Fruit fly (Drosophila melanogaster) Kc167 (cell line): Measurements from ENCODE around the gene CG13408.

ENCODE experiments used
- Myc ChIP-seq: fragments of >200 bp; optimal IDR thresholded peaks from 2 replicates; lab custom pipeline; 2017; ENCODE audit warnings: missing external identifiers
- Sin3A ChIP-seq: fragments of >200 bp; optimal IDR thresholded peaks from 2 replicates; lab custom pipeline; 2018; ENCODE audit warnings: missing external identifiers
- h ChIP-seq: fragments of >200 bp; optimal IDR thresholded peaks from 3 replicates; lab custom pipeline; 2018; ENCODE audit warnings: missing external identifiers
- insv ChIP-seq: fragments of >200 bp; optimal IDR thresholded peaks from 3 replicates; lab custom pipeline; 2018; ENCODE audit warnings: missing external identifiers
- psq ChIP-seq: fragments of >200 bp; optimal IDR thresholded peaks from 2 replicates; lab custom pipeline; 2017; ENCODE audit warnings: missing external identifiers
- ttk ChIP-seq: sonication (Bioruptor generic); optimal IDR thresholded peaks from 2 replicates; lab custom pipeline; 2017; ENCODE audit warnings: missing external identifiers

Gene CG13408

DNA sequence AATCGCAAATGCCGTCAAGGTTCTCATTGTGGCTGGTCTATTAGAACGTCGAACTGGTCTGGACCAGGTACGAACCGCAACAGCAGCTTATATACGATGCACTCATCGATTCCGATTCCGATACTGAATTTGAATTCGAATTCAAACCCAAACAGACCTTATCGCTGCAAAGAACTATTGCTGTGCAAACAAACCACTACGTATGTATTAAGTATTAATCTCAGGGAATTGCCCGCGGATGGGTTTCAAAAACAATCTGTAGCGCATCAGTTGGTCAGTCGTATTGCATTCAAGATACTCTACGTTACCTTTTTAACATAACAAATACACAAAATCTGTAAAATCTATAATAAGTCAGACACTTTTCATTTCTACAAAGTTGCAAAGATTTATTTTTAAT, 6.1 kb downstream of the CG13408 start, which contains the start of gene BomT3:
TSS of gene BomT3 (minus strand) at position 101 of the 400 bp plus-strand sequence.
- TF ChIP-seq psq (lab: Kevin White, UChicago) (no peak), ttk (lab: Kevin White, UChicago) (no peak), Sin3A (lab: Kevin White, UChicago) (no peak), h (lab: Kevin White, UChicago) (no peak), Myc (no peak), insv (lab: Kevin White, UChicago) (no peak)

DNA sequence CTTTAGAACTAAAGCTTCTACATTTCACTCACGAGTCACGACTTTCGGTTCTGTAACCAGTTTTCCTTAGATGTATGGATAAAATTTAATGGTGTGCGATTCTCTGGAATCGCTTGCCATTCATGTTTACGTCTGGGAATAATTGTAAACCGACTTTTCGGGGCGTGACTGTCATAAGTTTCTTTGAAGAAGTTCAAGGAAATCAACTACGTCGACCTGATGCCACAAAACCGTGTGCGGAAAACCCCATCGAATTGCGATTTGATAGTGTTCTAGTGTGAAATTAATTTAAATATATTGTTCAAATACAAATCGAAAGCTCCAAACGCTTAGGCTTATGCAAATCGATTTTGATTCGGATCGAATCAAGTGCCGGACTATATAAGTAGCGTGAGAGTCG, 6.6 kb downstream of the CG13408 start, which contains the start of gene BomBc3:
TSS of gene BomBc3 (plus strand) at position 301 of the 400 bp plus-strand sequence.
- TF ChIP-seq Sin3A (lab: Kevin White, UChicago): no peak
- TF ChIP-seq psq (lab: Kevin White, UChicago): no peak
- TF ChIP-seq Myc: no peak
- no peak for TF ChIP-seq insv (lab: Kevin White, UChicago)
- no peak for TF ChIP-seq h (lab: Kevin White, UChicago)
- TF ChIP-seq ttk (lab: Kevin White, UChicago): no peak

DNA sequence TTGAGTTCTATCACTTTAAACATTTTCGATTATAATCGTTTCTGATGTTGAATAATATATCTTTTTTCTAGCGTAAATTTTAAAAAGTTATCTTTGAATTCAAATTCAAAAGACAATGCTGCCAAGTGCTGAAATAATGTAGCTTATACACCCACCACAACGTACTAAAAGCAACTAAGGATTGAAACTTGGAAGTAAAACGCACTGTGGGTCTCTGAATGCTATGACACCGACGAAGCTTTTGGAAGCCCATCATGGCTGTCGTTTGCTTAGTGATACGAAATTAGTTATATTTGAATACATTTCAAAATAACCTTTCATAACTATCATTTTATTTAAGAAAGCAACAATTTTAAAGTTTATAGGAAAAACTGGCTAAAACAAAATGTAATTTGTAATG, 13.8 kb downstream of the CG13408 start:
- no peak for TF ChIP-seq h (lab: Kevin White, UChicago)
- TF ChIP-seq Myc: no peak
- no peak for TF ChIP-seq psq (lab: Kevin White, UChicago)
- no peak for TF ChIP-seq Sin3A (lab: Kevin White, UChicago)
- no peak for TF ChIP-seq insv (lab: Kevin White, UChicago)
- TF ChIP-seq ttk (lab: Kevin White, UChicago): no peak

DNA sequence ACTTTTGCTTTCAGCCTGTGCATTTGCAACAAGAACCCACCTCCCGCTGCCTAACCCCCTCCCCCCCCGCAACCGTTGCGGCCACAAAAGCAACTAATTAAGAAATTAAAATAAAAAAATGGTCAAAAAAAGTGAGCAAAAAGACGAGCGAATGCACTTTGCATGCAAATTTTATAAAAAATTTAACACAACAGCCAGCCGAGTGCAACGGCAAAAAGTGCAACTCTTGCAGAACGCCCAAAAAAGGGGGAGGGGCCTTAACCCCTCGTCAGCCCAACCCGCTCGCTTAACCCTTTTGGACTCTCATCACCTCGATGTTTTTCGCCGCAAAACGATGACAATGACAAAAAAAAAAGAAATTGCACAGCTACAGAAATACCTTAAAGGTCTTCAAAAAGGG, 16.7 kb downstream of the CG13408 start:
- TF ChIP-seq psq (lab: Kevin White, UChicago): no peak
- no peak for TF ChIP-seq h (lab: Kevin White, UChicago)
- TF ChIP-seq ttk (lab: Kevin White, UChicago): no peak
- no peak for TF ChIP-seq Myc
- no peak for TF ChIP-seq Sin3A (lab: Kevin White, UChicago)

DNA sequence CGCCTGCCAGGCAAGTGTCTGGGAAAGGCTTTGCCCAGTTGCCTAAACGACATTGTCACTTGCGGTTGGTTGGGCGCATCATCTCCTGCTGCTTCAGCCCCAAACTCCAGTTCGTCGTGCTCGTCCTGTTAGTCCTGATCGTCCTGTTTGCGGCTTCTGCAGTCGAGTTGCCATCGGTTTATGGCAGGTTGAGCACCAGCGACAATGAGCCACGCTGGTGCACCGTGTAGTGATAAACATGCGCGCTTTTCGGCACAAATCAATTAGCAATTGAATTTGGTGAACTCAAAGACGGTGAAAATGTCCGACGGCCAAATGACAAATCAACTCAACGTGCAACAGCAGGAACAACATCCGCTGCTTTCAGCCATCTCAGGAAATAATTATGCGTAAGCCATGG, 22.9 kb downstream of the CG13408 start, which contains the start of gene CG13407:
TSS of gene CG13407 (plus strand) at position 301 of the 400 bp plus-strand sequence.
- TF ChIP-seq psq (lab: Kevin White, UChicago): no peak

DNA sequence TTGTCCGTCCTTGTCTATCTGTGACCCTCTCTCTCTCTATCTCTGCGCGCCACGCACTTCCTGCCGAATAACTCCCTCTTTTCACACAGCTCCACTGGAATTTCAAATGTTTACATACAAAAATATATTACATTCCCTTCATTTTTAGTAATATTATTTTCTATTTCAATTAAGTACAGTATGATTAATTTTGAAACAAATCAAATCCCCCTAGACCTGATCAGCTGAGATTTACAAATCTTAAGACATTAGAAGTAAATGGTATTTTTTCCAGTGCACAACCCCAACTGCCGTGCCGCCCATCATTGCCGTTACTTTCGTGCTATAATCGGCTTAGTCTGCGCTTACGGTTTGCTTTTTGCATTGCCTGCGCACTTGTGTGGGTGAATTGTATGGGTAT, 28.1 kb downstream of the CG13408 start:
- TF ChIP-seq Myc (no peak), Sin3A (lab: Kevin White, UChicago) (no peak), psq (lab: Kevin White, UChicago) (no peak), ttk (lab: Kevin White, UChicago) (no peak), h (lab: Kevin White, UChicago) (no peak), insv (lab: Kevin White, UChicago) (no peak)

DNA sequence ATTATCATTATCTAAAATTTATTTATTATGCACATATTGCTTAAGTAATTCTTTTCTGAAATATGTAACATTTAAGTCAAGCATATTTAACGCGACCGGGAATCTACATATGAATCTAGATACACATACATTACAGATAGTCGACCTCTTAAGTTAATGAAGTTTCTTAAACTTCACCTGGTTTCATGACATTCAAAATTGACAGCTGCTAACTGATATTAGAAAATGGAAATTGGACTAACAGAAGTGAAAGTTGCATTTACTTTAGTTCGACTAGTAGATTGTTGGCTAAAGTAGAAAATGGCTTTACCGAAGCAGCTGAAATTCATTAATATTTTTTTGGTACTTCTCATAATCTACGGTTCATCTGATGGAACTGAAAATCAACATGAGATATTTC, 32.9 kb downstream of the CG13408 start, which contains the start of gene Ir94a:
TSS of gene Ir94a (plus strand) at position 301 of the 400 bp plus-strand sequence.
- TF ChIP-seq insv (lab: Kevin White, UChicago) (no peak), psq (lab: Kevin White, UChicago) (no peak), ttk (lab: Kevin White, UChicago) (no peak), Myc (no peak), Sin3A (lab: Kevin White, UChicago) (no peak), h (lab: Kevin White, UChicago) (no peak)

DNA sequence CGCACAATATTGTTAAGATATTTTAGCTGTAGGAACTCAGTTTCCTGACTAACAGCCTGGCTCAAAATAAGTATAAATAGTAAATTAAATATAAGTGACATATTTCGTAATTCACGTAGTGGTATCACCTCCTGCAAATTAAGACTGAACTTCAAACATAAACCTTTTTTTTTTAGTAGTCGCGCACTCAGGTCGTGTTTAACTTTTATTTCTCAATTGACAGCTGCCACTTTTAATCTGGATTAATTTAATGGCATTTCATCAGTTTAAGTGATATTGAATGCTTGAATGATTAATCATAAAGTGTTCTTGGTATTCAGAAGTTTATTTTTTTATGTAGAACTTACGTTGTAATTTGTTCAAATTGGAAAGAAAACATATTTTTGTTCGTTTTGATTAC, 37.0 kb downstream of the CG13408 start, which contains the start of gene Ir94b:
TSS of gene Ir94b (minus strand) at position 101 of the 400 bp plus-strand sequence.
- TF ChIP-seq ttk (lab: Kevin White, UChicago) (no peak), Sin3A (lab: Kevin White, UChicago) (no peak), psq (lab: Kevin White, UChicago) (no peak), insv (lab: Kevin White, UChicago) (no peak), h (lab: Kevin White, UChicago) (no peak), Myc (no peak)

DNA sequence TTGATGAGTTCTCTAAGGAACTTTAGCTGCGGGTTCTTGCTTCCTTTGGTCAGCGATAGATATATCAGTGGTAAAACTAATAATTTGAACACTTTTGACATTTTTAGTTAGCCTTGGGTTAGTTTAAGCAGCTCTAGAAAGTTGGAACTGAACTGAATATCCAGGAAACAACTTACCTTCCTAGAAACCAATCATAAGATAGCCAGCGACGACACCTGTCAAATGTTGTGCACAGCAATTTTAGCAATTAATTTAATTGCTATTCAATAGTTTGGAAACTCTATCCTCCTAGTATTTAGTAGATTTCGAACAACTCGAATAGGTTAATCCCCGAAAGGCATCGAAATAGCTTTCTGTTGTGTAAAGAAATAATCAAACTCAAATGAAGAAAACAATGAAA, 39.2 kb downstream of the CG13408 start, which contains the start of gene Ir94c:
TSS of gene Ir94c (minus strand) at position 101 of the 400 bp plus-strand sequence.
- TF ChIP-seq psq (lab: Kevin White, UChicago) (no peak), Sin3A (lab: Kevin White, UChicago) (no peak), insv (lab: Kevin White, UChicago) (no peak), ttk (lab: Kevin White, UChicago) (no peak), h (lab: Kevin White, UChicago) (no peak), Myc (no peak)

DNA sequence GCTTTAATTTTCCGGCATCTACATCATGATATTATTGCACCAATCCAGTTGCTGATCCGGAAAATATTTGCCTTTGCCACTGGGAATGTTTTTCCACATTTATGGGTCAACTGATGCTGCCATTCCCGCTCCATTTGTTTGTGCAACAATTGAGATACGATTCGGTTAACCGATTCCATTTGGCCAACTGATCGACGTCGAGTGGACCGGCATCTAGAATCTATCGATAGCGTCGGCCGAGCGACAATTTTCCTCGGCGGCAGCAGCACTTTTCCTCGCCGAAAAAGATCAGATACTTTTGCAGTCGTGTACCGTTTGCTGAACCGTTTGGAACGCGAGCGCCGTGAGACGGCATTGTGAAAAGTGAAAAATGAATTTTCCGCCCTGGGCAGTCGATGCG, 39.6 kb downstream of the CG13408 start, which contains the start of gene CG42390:
TSS of gene CG42390 (plus strand) at position 301 of the 400 bp plus-strand sequence.
- no peak for TF ChIP-seq ttk (lab: Kevin White, UChicago)
- no peak for TF ChIP-seq h (lab: Kevin White, UChicago)
- no peak for TF ChIP-seq insv (lab: Kevin White, UChicago)
- no peak for TF ChIP-seq psq (lab: Kevin White, UChicago)
- no peak for TF ChIP-seq Sin3A (lab: Kevin White, UChicago)
- TF ChIP-seq Myc: no peak

DNA sequence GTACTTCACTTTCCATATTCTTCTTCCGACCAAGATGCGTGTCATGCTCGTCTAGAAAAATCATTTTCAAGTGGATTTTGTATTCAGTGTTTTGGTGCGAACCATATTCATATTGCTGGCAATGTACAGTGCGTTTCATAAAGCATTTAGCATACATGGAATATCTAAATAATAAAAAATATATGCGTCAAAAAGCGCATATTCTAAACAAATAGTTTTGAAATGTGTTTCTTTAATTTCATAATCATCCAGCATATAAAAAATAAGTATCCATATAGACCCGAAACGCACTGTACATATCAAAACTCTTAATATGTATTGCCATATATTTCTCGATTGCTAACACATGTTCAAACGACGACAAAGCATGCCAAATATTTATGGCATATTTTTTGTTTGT, 41.0 kb downstream of the CG13408 start:
- TF ChIP-seq insv (lab: Kevin White, UChicago) (no peak), h (lab: Kevin White, UChicago) (no peak), Myc (no peak), Sin3A (lab: Kevin White, UChicago) (no peak), ttk (lab: Kevin White, UChicago) (no peak), psq (lab: Kevin White, UChicago) (no peak)

DNA sequence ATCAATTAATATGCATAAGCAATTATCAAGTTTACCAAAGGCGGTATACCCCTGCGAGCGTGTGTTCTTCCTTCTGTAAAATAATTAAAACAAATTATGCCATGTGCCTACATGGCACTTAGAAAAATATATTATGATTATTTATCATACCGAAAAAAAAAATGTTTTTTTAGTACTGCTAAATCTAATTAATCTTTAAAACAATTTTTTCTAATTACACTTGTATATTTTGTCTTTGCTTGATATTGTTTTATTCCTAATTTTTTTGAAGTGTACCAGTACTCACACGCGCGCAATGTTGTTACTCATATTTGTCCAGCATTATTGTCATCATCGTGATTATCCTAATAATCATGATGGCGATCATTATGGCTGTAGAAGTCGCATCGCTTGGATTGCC, 43.2 kb downstream of the CG13408 start:
- TF ChIP-seq Sin3A (lab: Kevin White, UChicago) (no peak), ttk (lab: Kevin White, UChicago) (no peak), insv (lab: Kevin White, UChicago) (no peak), Myc (no peak), psq (lab: Kevin White, UChicago) (no peak), h (lab: Kevin White, UChicago) (no peak)
